Fruit fly (Drosophila melanogaster) whole organism, embryonic: ENCODE measurements around the gene CG3184.

Source experiments
- Atf-2 ChIP-seq: fragments of 200-800 bp; sonication (Bioruptor generic); optimal IDR thresholded peaks from 2 replicates; lab custom pipeline; 2016; ENCODE audit warnings: missing biosample characterization, missing genetic modification characterization
- BtbVII ChIP-seq: fragments of 200-800 bp; sonication (Bioruptor generic); optimal IDR thresholded peaks from 3 replicates; lab custom pipeline; 2017; ENCODE audit warnings: missing biosample characterization, mild to moderate bottlenecking, missing genetic modification characterization
- CG10267 ChIP-seq: fragments of 200-800 bp; sonication (Bioruptor generic); optimal IDR thresholded peaks from 2 replicates; lab custom pipeline; 2018; ENCODE audit warnings: missing biosample characterization, mild to moderate bottlenecking, missing genetic modification characterization, moderate library complexity
- CG13624 ChIP-seq: fragments of 200-800 bp; sonication (Bioruptor generic); optimal IDR thresholded peaks from 2 replicates; lab custom pipeline; 2016; ENCODE audit warnings: missing biosample characterization, missing genetic modification characterization
- CG13894 ChIP-seq: fragments of 200-800 bp; sonication (Bioruptor generic); optimal IDR thresholded peaks from 3 replicates; lab custom pipeline; 2018; ENCODE audit warnings: missing biosample characterization, mild to moderate bottlenecking, missing genetic modification characterization, moderate library complexity
- CG15696 ChIP-seq: fragments of 200-800 bp; sonication (Bioruptor generic); optimal IDR thresholded peaks from 2 replicates; lab custom pipeline; 2019; ENCODE audit warnings: missing biosample characterization, mild to moderate bottlenecking, missing genetic modification characterization, moderate library complexity
- CG1603 ChIP-seq: fragments of 200-800 bp; sonication (Bioruptor generic); optimal IDR thresholded peaks from 2 replicates; lab custom pipeline; 2019; ENCODE audit warnings: missing biosample characterization, mild to moderate bottlenecking, missing genetic modification characterization, moderate library complexity
- CG17568 ChIP-seq: fragments of 200-800 bp; sonication (Bioruptor generic); optimal IDR thresholded peaks from 2 replicates; lab custom pipeline; 2018; ENCODE audit warnings: missing biosample characterization, mild to moderate bottlenecking, missing genetic modification characterization, moderate library complexity
- CG2116 ChIP-seq: fragments of 200-800 bp; sonication (Bioruptor generic); optimal IDR thresholded peaks from 3 replicates; lab custom pipeline; 2018; ENCODE audit warnings: missing biosample characterization, mild to moderate bottlenecking, missing genetic modification characterization
- CG2202 ChIP-seq: fragments of 200-800 bp; sonication (Bioruptor generic); optimal IDR thresholded peaks from 2 replicates; lab custom pipeline; 2018; ENCODE audit warnings: missing biosample characterization, mild to moderate bottlenecking, missing genetic modification characterization
- CG2875 ChIP-seq: fragments of 200-800 bp; sonication (Bioruptor generic); optimal IDR thresholded peaks from 2 replicates; lab custom pipeline; 2017; ENCODE audit warnings: missing biosample characterization, mild to moderate bottlenecking, missing genetic modification characterization, missing genetic modification reagents
- CG6765 ChIP-seq: fragments of 200-800 bp; sonication (Bioruptor generic); optimal IDR thresholded peaks from 3 replicates; lab custom pipeline; 2017; ENCODE audit warnings: missing biosample characterization, mild to moderate bottlenecking, missing genetic modification characterization
- CG7556 ChIP-seq: fragments of 200-800 bp; sonication (Bioruptor generic); optimal IDR thresholded peaks from 2 replicates; lab custom pipeline; 2017; ENCODE audit warnings: missing biosample characterization, mild to moderate bottlenecking, missing genetic modification characterization
- CHES-1-like ChIP-seq: fragments of 200-800 bp; sonication (Bioruptor generic); optimal IDR thresholded peaks from 2 replicates; lab custom pipeline; 2016; ENCODE audit warnings: missing biosample characterization, missing genetic modification characterization
- D19A ChIP-seq: fragments of 200-800 bp; optimal IDR thresholded peaks from 3 replicates; lab custom pipeline; 2019; ENCODE audit warnings: missing biosample characterization, mild to moderate bottlenecking, missing genetic modification characterization, moderate library complexity
- Dad ChIP-seq: fragments of 200-800 bp; sonication (Bioruptor generic); optimal IDR thresholded peaks from 3 replicates; lab custom pipeline; 2016; ENCODE audit warnings: missing biosample characterization, missing genetic modification characterization
- Ets97D ChIP-seq: fragments of 200-800 bp; sonication (Bioruptor generic); optimal IDR thresholded peaks from 3 replicates; lab custom pipeline; 2016; ENCODE audit warnings: missing biosample characterization, missing genetic modification characterization
- Lhr ChIP-seq: fragments of 200-800 bp; sonication (Bioruptor generic); optimal IDR thresholded peaks from 3 replicates; lab custom pipeline; 2017; ENCODE audit warnings: mild to moderate bottlenecking, missing biosample characterization, missing genetic modification reagents, missing genetic modification characterization
- Mrtf ChIP-seq: fragments of 200-800 bp; sonication (Bioruptor generic); IDR thresholded peaks from 3 replicates; pipeline ENCODE4 v1.3.6; 2022; ENCODE audit warnings: missing biosample characterization, missing genetic modification characterization
- Myb ChIP-seq: fragments of 200-800 bp; sonication (Bioruptor generic); optimal IDR thresholded peaks from 2 replicates; lab custom pipeline; 2016; ENCODE audit warnings: missing biosample characterization, missing genetic modification characterization
- Nf-YA ChIP-seq: fragments of 200-800 bp; sonication (Bioruptor generic); IDR thresholded peaks from 2 replicates; pipeline ENCODE4 v1.3.6; 2022; ENCODE audit warnings: missing biosample characterization, missing genetic modification characterization
- Oaz ChIP-seq: fragments of 200-800 bp; sonication (Bioruptor generic); IDR thresholded peaks from 2 replicates; pipeline ENCODE4 v1.3.6; 2022; ENCODE audit warnings: missing biosample characterization, missing genetic modification characterization
- Poxn ChIP-seq: fragments of 200-800 bp; sonication (Bioruptor generic); IDR thresholded peaks from 2 replicates; pipeline ENCODE4 v1.3.6; 2022; ENCODE audit warnings: missing biosample characterization, missing genetic modification characterization
- Side ChIP-seq: fragments of 200-800 bp; sonication (Bioruptor generic); optimal IDR thresholded peaks from 2 replicates; lab custom pipeline; 2016; ENCODE audit warnings: missing biosample characterization, missing genetic modification characterization
- YL-1 ChIP-seq: fragments of 200-800 bp; sonication (Bioruptor generic); optimal IDR thresholded peaks from 3 replicates; lab custom pipeline; 2017; ENCODE audit warnings: missing biosample characterization, mild to moderate bottlenecking, missing genetic modification characterization
- az2 ChIP-seq: fragments of 200-800 bp; sonication (Bioruptor generic); optimal IDR thresholded peaks from 3 replicates; lab custom pipeline; 2016; ENCODE audit warnings: missing biosample characterization, missing genetic modification characterization
- br ChIP-seq: fragments of >200 bp; optimal IDR thresholded peaks from 2 replicates; lab custom pipeline; 2017
- btn ChIP-seq: fragments of 200-800 bp; sonication (Bioruptor generic); optimal IDR thresholded peaks from 2 replicates; lab custom pipeline; 2016; ENCODE audit warnings: missing biosample characterization, missing genetic modification characterization
- chinmo ChIP-seq: fragments of 200-800 bp; sonication (Bioruptor generic); IDR thresholded peaks from 4 replicates; pipeline ENCODE4 v1.3.6; 2022; ENCODE audit warnings: missing biosample characterization, missing genetic modification characterization; ENCODE audit not compliant: partially characterized antibody
- da ChIP-seq: fragments of 200-800 bp; sonication (Bioruptor generic); optimal IDR thresholded peaks from 2 replicates; lab custom pipeline; 2016; ENCODE audit warnings: missing biosample characterization, missing genetic modification characterization
- ewg ChIP-seq: fragments of 200-800 bp; sonication (Bioruptor generic); optimal IDR thresholded peaks from 3 replicates; lab custom pipeline; 2017; ENCODE audit warnings: mild to moderate bottlenecking, missing biosample characterization, missing genetic modification reagents, missing genetic modification characterization
- eyg ChIP-seq: fragments of 200-800 bp; sonication (Bioruptor generic); optimal IDR thresholded peaks from 3 replicates; lab custom pipeline; 2016; ENCODE audit warnings: missing biosample characterization, missing genetic modification characterization
- gfzf ChIP-seq: fragments of 200-800 bp; sonication (Bioruptor generic); optimal IDR thresholded peaks from 2 replicates; lab custom pipeline; 2016; ENCODE audit warnings: missing biosample characterization, mild to moderate bottlenecking, missing genetic modification characterization, moderate library complexity
- h ChIP-seq: fragments of >200 bp; optimal IDR thresholded peaks from 2 replicates; lab custom pipeline; 2017
- ind ChIP-seq: fragments of 200-800 bp; sonication (Bioruptor generic); optimal IDR thresholded peaks from 3 replicates; lab custom pipeline; 2016; ENCODE audit warnings: missing biosample characterization, missing genetic modification characterization
- jing ChIP-seq: fragments of 200-800 bp; sonication (Bioruptor generic); optimal IDR thresholded peaks from 2 replicates; lab custom pipeline; 2018; ENCODE audit warnings: missing biosample characterization, mild to moderate bottlenecking, missing genetic modification characterization
- jumu ChIP-seq: fragments of 200-800 bp; sonication (Bioruptor generic); optimal IDR thresholded peaks from 3 replicates; lab custom pipeline; 2016; ENCODE audit warnings: missing biosample characterization, missing genetic modification characterization
- lab ChIP-seq: fragments of 200-800 bp; sonication (Bioruptor generic); optimal IDR thresholded peaks from 3 replicates; lab custom pipeline; 2017; ENCODE audit warnings: missing biosample characterization, missing genetic modification characterization, mild to moderate bottlenecking, moderate library complexity, missing genetic modification reagents
- luna ChIP-seq: fragments of 200-800 bp; sonication (Bioruptor generic); optimal IDR thresholded peaks from 2 replicates; lab custom pipeline; 2016; ENCODE audit warnings: missing biosample characterization, missing genetic modification characterization
- nerfin-2 ChIP-seq: fragments of 200-800 bp; sonication (Bioruptor generic); IDR thresholded peaks from 2 replicates; pipeline ENCODE4 v1.3.6; 2022; ENCODE audit warnings: missing biosample characterization, missing genetic modification characterization; ENCODE audit not compliant: partially characterized antibody
- nom ChIP-seq: fragments of 200-800 bp; sonication (Bioruptor generic); optimal IDR thresholded peaks from 2 replicates; lab custom pipeline; 2017; ENCODE audit warnings: missing biosample characterization, missing genetic modification characterization, mild to moderate bottlenecking, moderate library complexity, missing genetic modification reagents
- onecut ChIP-seq: fragments of 200-800 bp; sonication (Bioruptor generic); IDR thresholded peaks from 2 replicates; pipeline ENCODE4 v1.3.6; 2022; ENCODE audit warnings: missing biosample characterization, missing genetic modification characterization
- pros ChIP-seq: fragments of 200-800 bp; sonication (Bioruptor generic); optimal IDR thresholded peaks from 3 replicates; lab custom pipeline; 2019; ENCODE audit warnings: missing biosample characterization, mild to moderate bottlenecking, missing genetic modification characterization, moderate library complexity
- repo ChIP-seq: fragments of 200-800 bp; sonication (Bioruptor generic); optimal IDR thresholded peaks from 2 replicates; lab custom pipeline; 2016; ENCODE audit warnings: missing biosample characterization, missing genetic modification characterization
- row ChIP-seq: fragments of 200-800 bp; sonication (Bioruptor generic); IDR thresholded peaks from 3 replicates; pipeline ENCODE4 v1.3.6; 2022; ENCODE audit warnings: missing biosample characterization, missing genetic modification characterization
- sens-2 ChIP-seq: fragments of 200-800 bp; sonication (Bioruptor generic); IDR thresholded peaks from 2 replicates; pipeline ENCODE4 v1.3.6; 2022; ENCODE audit warnings: missing biosample characterization, missing genetic modification characterization
- slou ChIP-seq: fragments of 200-800 bp; sonication (Bioruptor generic); optimal IDR thresholded peaks from 3 replicates; lab custom pipeline; 2016; ENCODE audit warnings: missing biosample characterization, missing genetic modification characterization
- sob ChIP-seq: fragments of 200-800 bp; sonication (Bioruptor generic); IDR thresholded peaks from 2 replicates; pipeline ENCODE4 v1.3.6; 2022; ENCODE audit warnings: missing biosample characterization, missing genetic modification characterization
- tio ChIP-seq: fragments of 200-800 bp; sonication (Bioruptor generic); optimal IDR thresholded peaks from 2 replicates; lab custom pipeline; 2017; ENCODE audit warnings: missing biosample characterization, missing genetic modification characterization, inconsistent platforms
- trem ChIP-seq: fragments of 200-800 bp; optimal IDR thresholded peaks from 3 replicates; lab custom pipeline; 2019; ENCODE audit warnings: missing biosample characterization, mild to moderate bottlenecking, missing genetic modification characterization, moderate library complexity

Gene CG3184

dm6 chrX:6683635-6684499 is 4.7 kb downstream of the CG3184 start, which contains the start of gene Pink1 (continued):
- TF ChIP-seq Ets97D (GFP tag; lab: Kevin White, UChicago), result peak; percentile 1
- no peak for TF ChIP-seq ind
- no peak for TF ChIP-seq Mrtf (GFP tag; lab: Robert Waterston, UW)
- TF ChIP-seq jing (GFP tag; lab: Kevin White, UChicago), result no peak
- no peak for TF ChIP-seq Nf-YA (GFP tag; lab: Robert Waterston, UW)
- TF ChIP-seq tio, result no peak
- peak; percentile 51 for TF ChIP-seq CG2116 (GFP tag; lab: Kevin White, UChicago)
- TF ChIP-seq Oaz (GFP tag; lab: Robert Waterston, UW), result no peak
- TF ChIP-seq nerfin-2 (GFP tag; lab: Robert Waterston, UW), result peak; percentile 56
- peak; percentile 98 for TF ChIP-seq Myb (GFP tag; lab: Kevin White, UChicago)
- no peak for TF ChIP-seq luna
- no peak for TF ChIP-seq lab (GFP tag; lab: Kevin White, UChicago)
- no peak for TF ChIP-seq pros (GFP tag; lab: Kevin White, UChicago)
- TF ChIP-seq CG2875, result no peak
- no peak for TF ChIP-seq Atf-2 (GFP tag; lab: Kevin White, UChicago)
- TF ChIP-seq sob, result no peak
- no peak for TF ChIP-seq CG17568 (GFP tag; lab: Kevin White, UChicago)
- peak; percentile 68 for TF ChIP-seq gfzf (GFP tag; lab: Kevin White, UChicago)
- no peak for TF ChIP-seq az2 (GFP tag; lab: Kevin White, UChicago)
- TF ChIP-seq Poxn (GFP tag; lab: Robert Waterston, UW), result no peak
- peak; percentile 70 for TF ChIP-seq YL-1 (GFP tag; lab: Kevin White, UChicago)
- TF ChIP-seq CG2202 (tag; lab: Kevin White, UChicago), result no peak
- peak; percentile 62; the same call in 1 of the 4 replicates for TF ChIP-seq chinmo
- TF ChIP-seq Dad (GFP tag; lab: Kevin White, UChicago), result no peak
- no peak for TF ChIP-seq jumu
- TF ChIP-seq CG6765 (GFP tag; lab: Kevin White, UChicago), result no peak
- TF ChIP-seq CG15696, result no peak
- peak; percentile 0 for TF ChIP-seq trem (tag; lab: Kevin White, UChicago)
- no peak for TF ChIP-seq slou
- no peak for TF ChIP-seq CG10267
- no peak for TF ChIP-seq h (lab: Kevin White, UChicago)
- no peak for TF ChIP-seq CG13894 (tag; lab: Kevin White, UChicago)
- TF ChIP-seq repo, result no peak
- TF ChIP-seq Side, result no peak
- no peak for TF ChIP-seq CG1603 (tag; lab: Kevin White, UChicago)
- no peak for TF ChIP-seq CHES-1-like
- no peak for TF ChIP-seq br (lab: Kevin White, UChicago)
- TF ChIP-seq ewg, result no peak
- peak; percentile 44; the same call in 1 of the 2 replicates for TF ChIP-seq onecut (GFP tag; lab: Robert Waterston, UW)
- peak; percentile 1 for TF ChIP-seq Lhr (GFP tag; lab: Kevin White, UChicago)
- TF ChIP-seq sens-2, result no peak
- TF ChIP-seq CG13624 (GFP tag; lab: Kevin White, UChicago), result peak; percentile 91
- no peak for TF ChIP-seq D19A (tag; lab: Kevin White, UChicago)
- TF ChIP-seq CG7556 (GFP tag; lab: Kevin White, UChicago), result no peak
- no peak for TF ChIP-seq BtbVII (GFP tag; lab: Kevin White, UChicago)
- TF ChIP-seq da (GFP tag; lab: Kevin White, UChicago), result no peak
- no peak for TF ChIP-seq eyg (GFP tag; lab: Kevin White, UChicago)
- no peak for TF ChIP-seq row (GFP tag; lab: Robert Waterston, UW)
- no peak for TF ChIP-seq btn (GFP tag; lab: Kevin White, UChicago)
- TF ChIP-seq nom (GFP tag; lab: Kevin White, UChicago), result peak; percentile 30
